Worm (Caenorhabditis elegans): ENCODE results near the gene egl-47.

The egl-47 gene

ce11 chrV:9913863-9914262 is 14.5 kb downstream of the egl-47 start, which contains the start of gene fipr-10:
Gene fipr-10, plus strand, starts transcription at chrV:9914163.
- TF ChIP-seq lsy-27 (tag; optimal IDR thresholded peaks at IDR 0.05; ENCODE audit: borderline replicate concordance, insufficient read depth): no peak

- no peak for TF ChIP-seq egrh-3 (GFP tag; IDR thresholded peaks at IDR 0.05)
- TF ChIP-seq hlh-12 (tag; optimal IDR thresholded peaks at IDR 0.05): no peak
- TF ChIP-seq ceh-100 (GFP tag; IDR thresholded peaks at IDR 0.05): no peak
- TF ChIP-seq Y67H2A.10 (GFP tag; conservative IDR thresholded peaks at IDR 0.05): no peak
- no peak for TF ChIP-seq ama-1 (optimal IDR thresholded peaks at IDR 0.05)
- no peak for TF ChIP-seq ama-1 (GFP tag; optimal IDR thresholded peaks at IDR 0.05)
- TF ChIP-seq ceh-27 (GFP tag; optimal IDR thresholded peaks at IDR 0.05): no peak
- no peak for TF ChIP-seq F57A8.1 (GFP tag; optimal IDR thresholded peaks at IDR 0.05)
- TF ChIP-seq madf-10 (tag; optimal IDR thresholded peaks at IDR 0.05): no peak
- TF ChIP-seq sptf-2 (GFP tag; optimal IDR thresholded peaks at IDR 0.05): no peak
- no peak for TF ChIP-seq ceh-91 (GFP tag; IDR thresholded peaks at IDR 0.05)
- TF ChIP-seq lin-40 (tag; optimal IDR thresholded peaks at IDR 0.05): no peak
- TF ChIP-seq him-1 (tag; optimal IDR thresholded peaks at IDR 0.05): no peak
- no peak for TF ChIP-seq Y56A3A.18 (GFP tag; IDR thresholded peaks at IDR 0.05)
- TF ChIP-seq ztf-22 (GFP tag; optimal IDR thresholded peaks at IDR 0.05): no peak
- TF ChIP-seq B0261.1 (tag; optimal IDR thresholded peaks at IDR 0.05): no peak
- no peak for TF ChIP-seq aptf-3 (GFP tag; IDR thresholded peaks at IDR 0.05)
- TF ChIP-seq mes-4 (tag; optimal IDR thresholded peaks at IDR 0.05): no peak
- no peak for TF ChIP-seq K12H6.12 (tag; optimal IDR thresholded peaks at IDR 0.05)
- TF ChIP-seq lin-54 (GFP tag; optimal IDR thresholded peaks at IDR 0.05): no peak
- TF ChIP-seq nhr-80 (tag; optimal IDR thresholded peaks at IDR 0.05): no peak
Observed at ce11 chrV:9915021-9915420, 15.6 kb downstream of the egl-47 start, which contains the start of gene mec-9. Gene mec-9, minus strand, starts transcription at chrV:9915121.

- TF ChIP-seq K11D2.4 (GFP tag; IDR thresholded peaks at IDR 0.05): no peak
- TF ChIP-seq nhr-80 (tag; optimal IDR thresholded peaks at IDR 0.05): no peak
- TF ChIP-seq gei-17 (GFP tag; optimal IDR thresholded peaks at IDR 0.05): no peak
- TF ChIP-seq lsl-1 (GFP tag; optimal IDR thresholded peaks at IDR 0.05): no peak
- TF ChIP-seq chd-7 (tag; optimal IDR thresholded peaks at IDR 0.05): no peak
- TF ChIP-seq madf-8 (GFP tag; conservative IDR thresholded peaks at IDR 0.05): no peak
- no peak for TF ChIP-seq ztf-6 (GFP tag; IDR thresholded peaks at IDR 0.05)
- TF ChIP-seq C17E4.6 (GFP tag; IDR thresholded peaks at IDR 0.05): no peak
- no peak for TF ChIP-seq ztf-18 (tag; optimal IDR thresholded peaks at IDR 0.05)
- no peak for TF ChIP-seq zfh-2 (GFP tag; conservative IDR thresholded peaks at IDR 0.05)
- no peak for TF ChIP-seq mel-28 (tag; optimal IDR thresholded peaks at IDR 0.05; ENCODE audit: borderline replicate concordance)
- no peak for TF ChIP-seq C06A6.2 (GFP tag; conservative IDR thresholded peaks at IDR 0.05)
- TF ChIP-seq efl-1 (GFP tag; optimal IDR thresholded peaks at IDR 0.05): no peak
- TF ChIP-seq Y53F4B.3 (GFP tag; IDR thresholded peaks at IDR 0.05): no peak
- no peak for TF ChIP-seq T07F8.4 (tag; optimal IDR thresholded peaks at IDR 0.05)
- no peak for TF ChIP-seq ama-1 (optimal IDR thresholded peaks at IDR 0.05)
- no peak for TF ChIP-seq ama-1 (GFP tag; optimal IDR thresholded peaks at IDR 0.05)
- no peak for TF ChIP-seq let-526 (GFP tag; IDR thresholded peaks at IDR 0.05)
- no peak for TF ChIP-seq rcor-1 (GFP tag; IDR thresholded peaks at IDR 0.05)
Observed at ce11 chrV:9916665-9917064, 17.3 kb downstream of the egl-47 start, which contains the start of gene C50H2.4. Gene C50H2.4, plus strand, starts transcription at chrV:9916965.
